Worm (Caenorhabditis elegans) whole organism, late embryonic: ENCODE results near the gene K07B1.4.

Experiments used
- fax-1 ChIP-seq: sonication (generic microtip); optimal IDR thresholded peaks from 2 replicates; lab custom pipeline; 2016; ENCODE audit warnings: missing genotype, missing genetic modification characterization, missing compliant biosample characterization
- hlh-8 ChIP-seq: sonication (generic microtip); optimal IDR thresholded peaks from 2 replicates; lab custom pipeline; 2016; ENCODE audit warnings: missing genotype, missing genetic modification characterization, missing compliant biosample characterization
- pqm-1 ChIP-seq: sonication (generic microtip); optimal IDR thresholded peaks from 2 replicates; lab custom pipeline; 2016; ENCODE audit warnings: missing genetic modification characterization, missing compliant biosample characterization
- rnt-1 ChIP-seq: sonication (generic microtip); optimal IDR thresholded peaks from 2 replicates; lab custom pipeline; 2016; ENCODE audit warnings: missing genetic modification characterization, missing compliant biosample characterization
- sox-2 ChIP-seq: fragments of 200-800 bp; sonication (Bioruptor generic); IDR thresholded peaks from 2 replicates; pipeline ENCODE4 v1.3.6; 2022; ENCODE audit warnings: missing genetic modification reagents, missing genetic modification characterization, missing compliant biosample characterization
- unc-55 ChIP-seq: sonication (generic microtip); optimal IDR thresholded peaks from 2 replicates; lab custom pipeline; 2017; ENCODE audit warnings: missing biosample characterization, missing genetic modification reagents, missing genetic modification characterization

DNA sequence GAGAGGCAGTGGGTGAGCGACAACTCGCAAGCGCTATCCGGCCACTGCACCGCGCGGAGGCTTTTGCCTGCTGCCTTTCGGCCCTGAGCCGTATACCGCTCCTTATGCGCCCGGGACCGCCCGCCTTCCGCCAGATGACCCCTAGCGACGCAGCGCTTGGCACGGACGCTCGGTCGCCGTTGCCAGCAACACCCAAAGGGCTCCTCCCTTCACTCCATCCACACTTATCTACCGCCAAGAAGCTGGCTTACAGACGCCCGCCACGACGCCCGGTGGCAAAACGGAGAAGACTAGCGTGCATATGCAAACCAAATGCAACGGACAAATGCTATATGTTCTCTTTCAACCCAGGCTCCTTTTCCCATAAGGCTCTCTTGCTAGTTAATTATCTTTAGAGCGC lies 35.4 kb upstream of the K07B1.4 start:
- no peak for TF ChIP-seq hlh-8 (tag; lab: Kevin White, UChicago)
- TF ChIP-seq unc-55 = no peak
- no peak for TF ChIP-seq pqm-1 (tag; lab: Kevin White, UChicago)
- no peak for TF ChIP-seq fax-1 (tag; lab: Kevin White, UChicago)
- no peak for TF ChIP-seq sox-2 (GFP tag; lab: Robert Waterston, UW)
- TF ChIP-seq rnt-1 (tag; lab: Kevin White, UChicago) = no peak
